Fruit fly (Drosophila melanogaster) S2 (cell line): ENCODE data around the gene Rsbp15.

Experiments used
- CG8478 ChIP-seq: fragments of >200 bp; optimal IDR thresholded peaks from 2 replicates; lab custom pipeline; 2018
- CTCF ChIP-seq, 2 experiments: fragments of >200 bp; optimal IDR thresholded peaks; 2 replicates each; lab custom pipeline; 2018

- TF ChIP-seq CG8478 (lab: Kevin White, UChicago) (no peak), CTCF (optimal IDR thresholded peaks at IDR 0.05; lab: Kevin White, UChicago) (no peak)
Observed at dm6 chr3R:12224919-12225318, 2.7 kb downstream of the Rsbp15 start, which contains the start of gene CG17404.
